Fruit fly (Drosophila melanogaster) whole organism, embryonic: ENCODE data around the gene CG43179.

Source experiments
- Abd-B ChIP-seq: fragments of 200-800 bp; sonication (Bioruptor generic); optimal IDR thresholded peaks from 2 replicates; lab custom pipeline; 2018; ENCODE audit warnings: missing biosample characterization, mild to moderate bottlenecking, missing genetic modification characterization, moderate library complexity
- Ada2b ChIP-seq: fragments of 200-800 bp; sonication (Bioruptor generic); IDR thresholded peaks from 2 replicates; pipeline ENCODE4 v1.3.6; 2022; ENCODE audit warnings: missing biosample characterization, missing genetic modification characterization
- CG10147 ChIP-seq: fragments of 200-800 bp; sonication (Bioruptor generic); optimal IDR thresholded peaks from 2 replicates; lab custom pipeline; 2019; ENCODE audit warnings: missing biosample characterization, mild to moderate bottlenecking, missing genetic modification characterization, moderate library complexity
- CG11504 ChIP-seq: fragments of 200-800 bp; sonication (Bioruptor generic); optimal IDR thresholded peaks from 3 replicates; lab custom pipeline; 2019; ENCODE audit warnings: missing biosample characterization, mild to moderate bottlenecking, missing genetic modification characterization, moderate library complexity
- CG13296 ChIP-seq: fragments of 200-800 bp; sonication (Bioruptor generic); optimal IDR thresholded peaks from 3 replicates; lab custom pipeline; 2018; ENCODE audit warnings: missing biosample characterization, mild to moderate bottlenecking, missing genetic modification characterization
- CG13424 ChIP-seq: fragments of 200-800 bp; sonication (Bioruptor generic); optimal IDR thresholded peaks from 2 replicates; lab custom pipeline; 2019; ENCODE audit warnings: missing biosample characterization, mild to moderate bottlenecking, missing genetic modification characterization, moderate library complexity
- CG14965 ChIP-seq: fragments of 200-800 bp; sonication (Bioruptor generic); optimal IDR thresholded peaks from 2 replicates; lab custom pipeline; 2016; ENCODE audit warnings: missing biosample characterization, missing genetic modification characterization, borderline replicate concordance
- CG17328 ChIP-seq: fragments of 200-800 bp; sonication (Bioruptor generic); IDR thresholded peaks from 2 replicates; pipeline ENCODE4 v1.3.6; 2022; ENCODE audit warnings: missing biosample characterization, missing genetic modification characterization
- CG17359 ChIP-seq: fragments of 200-800 bp; sonication (Bioruptor generic); optimal IDR thresholded peaks from 3 replicates; lab custom pipeline; 2018; ENCODE audit warnings: missing biosample characterization, mild to moderate bottlenecking, missing genetic modification characterization, moderate library complexity
- CG17385 ChIP-seq: fragments of 200-800 bp; sonication (Bioruptor generic); optimal IDR thresholded peaks from 3 replicates; lab custom pipeline; 2018; ENCODE audit warnings: missing biosample characterization, mild to moderate bottlenecking, missing genetic modification characterization
- CG18262 ChIP-seq: fragments of 200-800 bp; optimal IDR thresholded peaks from 3 replicates; lab custom pipeline; 2019; ENCODE audit warnings: missing biosample characterization, mild to moderate bottlenecking, missing genetic modification characterization, moderate library complexity
- CG18619 ChIP-seq: fragments of 200-800 bp; sonication (Bioruptor generic); optimal IDR thresholded peaks from 3 replicates; lab custom pipeline; 2017; ENCODE audit warnings: missing biosample characterization, mild to moderate bottlenecking, missing genetic modification characterization
- CG2712 ChIP-seq: fragments of 200-800 bp; optimal IDR thresholded peaks from 3 replicates; lab custom pipeline; 2019; ENCODE audit warnings: missing biosample characterization, mild to moderate bottlenecking, missing genetic modification characterization, moderate library complexity
- CG30431 ChIP-seq: fragments of 200-800 bp; sonication (Bioruptor generic); optimal IDR thresholded peaks from 2 replicates; lab custom pipeline; 2017; ENCODE audit warnings: missing biosample characterization, missing genetic modification characterization
- CG31441 ChIP-seq: fragments of 200-800 bp; sonication (Bioruptor generic); IDR thresholded peaks from 2 replicates; pipeline ENCODE4 v1.3.6; 2022; ENCODE audit warnings: missing biosample characterization, missing genetic modification characterization
- CG4820 ChIP-seq: fragments of 200-800 bp; sonication (Bioruptor generic); optimal IDR thresholded peaks from 3 replicates; lab custom pipeline; 2016; ENCODE audit warnings: missing biosample characterization, missing genetic modification characterization
- CG8924 ChIP-seq: fragments of 200-800 bp; optimal IDR thresholded peaks from 3 replicates; lab custom pipeline; 2019; ENCODE audit warnings: missing biosample characterization, mild to moderate bottlenecking, missing genetic modification characterization, moderate library complexity
- Drgx ChIP-seq: fragments of 200-800 bp; sonication (Bioruptor generic); IDR thresholded peaks from 2 replicates; pipeline ENCODE4 v1.3.6; 2022; ENCODE audit warnings: missing biosample characterization, missing genetic modification characterization
- Eip74EF ChIP-seq, 2 experiments: fragments of 200-800 bp in 1 of 2; fragments of >200 bp in 1 of 2; sonication (Bioruptor generic) in 1 of 2; optimal IDR thresholded peaks; 2 replicates each; lab custom pipeline; 2017 to 2019; ENCODE audit warnings: missing biosample characterization in 2 of 2, missing genetic modification characterization in 2 of 2, mild to moderate bottlenecking in 1 of 2, moderate library complexity in 1 of 2
- H2.0 ChIP-seq: fragments of 200-800 bp; sonication (Bioruptor generic); IDR thresholded peaks from 2 replicates; pipeline ENCODE4 v1.3.6; 2022; ENCODE audit warnings: missing biosample characterization, missing genetic modification characterization
- HLHmδ ChIP-seq: fragments of 200-800 bp; sonication (Bioruptor generic); optimal IDR thresholded peaks from 2 replicates; lab custom pipeline; 2018; ENCODE audit warnings: missing biosample characterization, mild to moderate bottlenecking, missing genetic modification characterization, moderate library complexity
- Hmr ChIP-seq: fragments of 200-800 bp; sonication (Bioruptor generic); optimal IDR thresholded peaks from 3 replicates; lab custom pipeline; 2017; ENCODE audit warnings: mild to moderate bottlenecking, missing biosample characterization, missing genetic modification reagents, missing genetic modification characterization
- Hr51 ChIP-seq, 2 experiments: fragments of 200-800 bp; sonication (Bioruptor generic); optimal IDR thresholded peaks; 2 replicates in 1 of 2; 3 replicates in 1 of 2; lab custom pipeline; 2016 to 2018; ENCODE audit warnings: missing biosample characterization in 2 of 2, missing genetic modification characterization in 2 of 2, mild to moderate bottlenecking in 1 of 2, moderate library complexity in 1 of 2
- Max ChIP-seq: fragments of 200-800 bp; sonication (Bioruptor generic); optimal IDR thresholded peaks from 2 replicates; lab custom pipeline; 2016; ENCODE audit warnings: missing biosample characterization, mild to moderate bottlenecking, missing genetic modification characterization
- Mrtf ChIP-seq: fragments of 200-800 bp; sonication (Bioruptor generic); IDR thresholded peaks from 3 replicates; pipeline ENCODE4 v1.3.6; 2022; ENCODE audit warnings: missing biosample characterization, missing genetic modification characterization
- PHDP ChIP-seq: fragments of 200-800 bp; sonication (Bioruptor generic); optimal IDR thresholded peaks from 3 replicates; lab custom pipeline; 2018; ENCODE audit warnings: missing biosample characterization, mild to moderate bottlenecking, missing genetic modification characterization, moderate library complexity
- Poxn ChIP-seq: fragments of 200-800 bp; sonication (Bioruptor generic); IDR thresholded peaks from 2 replicates; pipeline ENCODE4 v1.3.6; 2022; ENCODE audit warnings: missing biosample characterization, missing genetic modification characterization
- Rx ChIP-seq: fragments of 200-800 bp; sonication (Bioruptor generic); IDR thresholded peaks from 2 replicates; pipeline ENCODE4 v1.3.6; 2022; ENCODE audit warnings: missing biosample characterization, missing genetic modification characterization
- Six4 ChIP-seq: fragments of 200-800 bp; sonication (Bioruptor generic); optimal IDR thresholded peaks from 2 replicates; lab custom pipeline; 2016; ENCODE audit warnings: missing biosample characterization, missing genetic modification characterization
- Taf1 ChIP-seq: fragments of 200-800 bp; sonication (Bioruptor generic); IDR thresholded peaks from 2 replicates; pipeline ENCODE4 v1.3.6; 2022; ENCODE audit warnings: missing biosample characterization, missing genetic modification characterization
- Xbp1 ChIP-seq: fragments of 200-800 bp; sonication (Bioruptor generic); optimal IDR thresholded peaks from 3 replicates; lab custom pipeline; 2016; ENCODE audit warnings: missing biosample characterization, mild to moderate bottlenecking, missing genetic modification characterization
- ab ChIP-seq: fragments of 200-800 bp; sonication (Bioruptor generic); optimal IDR thresholded peaks from 2 replicates; lab custom pipeline; 2016; ENCODE audit warnings: missing biosample characterization, missing genetic modification characterization
- abd-A ChIP-seq: fragments of 200-800 bp; sonication (Bioruptor generic); optimal IDR thresholded peaks from 3 replicates; lab custom pipeline; 2019; ENCODE audit warnings: missing biosample characterization, mild to moderate bottlenecking, missing genetic modification characterization, moderate library complexity
- ap ChIP-seq: fragments of 200-800 bp; sonication (Bioruptor generic); IDR thresholded peaks from 2 replicates; pipeline ENCODE4 v1.3.6; 2022; ENCODE audit warnings: missing biosample characterization, missing genetic modification characterization
- ara ChIP-seq: fragments of 200-800 bp; sonication (Bioruptor generic); IDR thresholded peaks from 2 replicates; pipeline ENCODE4 v1.3.6; 2022; ENCODE audit warnings: missing biosample characterization, missing genetic modification characterization
- bsh ChIP-seq, 2 experiments: fragments of 200-800 bp; sonication (Bioruptor generic); optimal IDR thresholded peaks; 2 replicates each; lab custom pipeline; 2017 to 2018; ENCODE audit warnings: mild to moderate bottlenecking in 2 of 2, missing biosample characterization in 2 of 2, missing genetic modification characterization in 2 of 2, moderate library complexity in 1 of 2
- dmrt99B ChIP-seq: fragments of 200-800 bp; sonication (Bioruptor generic); optimal IDR thresholded peaks from 2 replicates; lab custom pipeline; 2018; ENCODE audit warnings: missing biosample characterization, mild to moderate bottlenecking, missing genetic modification characterization, moderate library complexity
- dysf ChIP-seq: fragments of 200-800 bp; sonication (Bioruptor generic); IDR thresholded peaks from 3 replicates; pipeline ENCODE4 v1.3.6; 2022; ENCODE audit warnings: missing biosample characterization, missing genetic modification characterization
- gsb-n ChIP-seq: fragments of 200-800 bp; sonication (Bioruptor generic); optimal IDR thresholded peaks from 3 replicates; lab custom pipeline; 2018; ENCODE audit warnings: missing biosample characterization, mild to moderate bottlenecking, missing genetic modification characterization
- hkb ChIP-seq, 2 experiments: fragments of 200-800 bp in 1 of 2; fragments of >200 bp in 1 of 2; sonication (Bioruptor generic) in 1 of 2; IDR thresholded peaks in 1 of 2; optimal IDR thresholded peaks in 1 of 2; 2 replicates each; pipeline versions ENCODE4 v1.3.6 to Lab custom; 2017 to 2022; ENCODE audit warnings: missing biosample characterization in 1 of 2, missing genetic modification characterization in 1 of 2
- phol ChIP-seq: fragments of 200-800 bp; sonication (Bioruptor generic); optimal IDR thresholded peaks from 3 replicates; lab custom pipeline; 2018; ENCODE audit warnings: missing biosample characterization, mild to moderate bottlenecking, missing genetic modification characterization, moderate library complexity
- prd ChIP-seq, 3 experiments: fragments of >200 bp in 2 of 3; fragments of 200-800 bp in 1 of 3; sonication (Bioruptor generic) in 1 of 3; optimal IDR thresholded peaks in 2 of 3; IDR thresholded peaks in 1 of 3; 2 replicates in 2 of 3; 3 replicates in 1 of 3; pipeline versions ENCODE4 v1.3.6 to Lab custom; 2017 to 2022; ENCODE audit warnings: missing biosample characterization in 1 of 3, missing genetic modification characterization in 1 of 3
- sens ChIP-seq: fragments of 200-800 bp; sonication (Bioruptor generic); peaks from one replicate; lab custom pipeline; 2016; ENCODE audit warnings: missing biosample characterization, missing genetic modification characterization
- sob ChIP-seq: fragments of 200-800 bp; sonication (Bioruptor generic); IDR thresholded peaks from 2 replicates; pipeline ENCODE4 v1.3.6; 2022; ENCODE audit warnings: missing biosample characterization, missing genetic modification characterization
- sqz ChIP-seq: fragments of 200-800 bp; sonication (Bioruptor generic); optimal IDR thresholded peaks from 3 replicates; lab custom pipeline; 2018; ENCODE audit warnings: missing biosample characterization, mild to moderate bottlenecking, missing genetic modification characterization
- tin ChIP-seq: fragments of 200-800 bp; sonication (Bioruptor generic); optimal IDR thresholded peaks from 3 replicates; lab custom pipeline; 2016; ENCODE audit warnings: missing biosample characterization, missing genetic modification characterization
- vnd ChIP-seq: fragments of 200-800 bp; sonication (Bioruptor generic); IDR thresholded peaks from 3 replicates; pipeline ENCODE4 v1.3.6; 2022; ENCODE audit warnings: missing biosample characterization, missing genetic modification characterization; ENCODE audit not compliant: partially characterized antibody

CG43179 gene

dm6 chr3R:14289958-14290835 lies 34.3 kb downstream of the CG43179 start (continued):
- peak; percentile 11 for TF ChIP-seq CG17359 (tag; lab: Kevin White, UChicago)
- peak; percentile 35 for TF ChIP-seq phol (tag; lab: Kevin White, UChicago)
- TF ChIP-seq dmrt99B, result peak; percentile 53
- no peak for TF ChIP-seq abd-A (tag; lab: Kevin White, UChicago)
- no peak for TF ChIP-seq CG31441 (GFP tag; lab: Robert Waterston, UW)
- TF ChIP-seq Xbp1 (GFP tag; lab: Kevin White, UChicago), result peak; percentile 24
- TF ChIP-seq Mrtf, result no peak
- TF ChIP-seq Eip74EF (GFP tag; optimal IDR thresholded peaks at IDR 0.05; lab: Kevin White, UChicago), result peak in 1 of 2 experiments; percentile 57
- TF ChIP-seq Max (GFP tag; lab: Kevin White, UChicago), result no peak
- TF ChIP-seq ab (GFP tag; lab: Kevin White, UChicago), result no peak
- TF ChIP-seq sqz (GFP tag; lab: Kevin White, UChicago), result peak; percentile 48
- TF ChIP-seq H2.0 (GFP tag; lab: Robert Waterston, UW), result no peak
- peak; percentile 14; the same call in 1 of the 2 replicates for TF ChIP-seq Ada2b (GFP tag; lab: Robert Waterston, UW)
- peak; percentile 18 for TF ChIP-seq CG4820
- TF ChIP-seq PHDP (tag; lab: Kevin White, UChicago), result peak; percentile 7
- TF ChIP-seq Hmr (GFP tag; lab: Kevin White, UChicago), result peak; percentile 37
- TF ChIP-seq tin (GFP tag; lab: Kevin White, UChicago), result peak; percentile 8
- peak in 1 of 2 experiments; percentile 6 for TF ChIP-seq bsh (GFP tag; optimal IDR thresholded peaks at IDR 0.05; lab: Kevin White, UChicago)
- no peak for TF ChIP-seq CG2712 (tag; lab: Kevin White, UChicago)
- TF ChIP-seq HLHmδ (GFP tag; lab: Kevin White, UChicago), result no peak
- no peak for TF ChIP-seq CG30431 (GFP tag; lab: Kevin White, UChicago)
- TF ChIP-seq ara (GFP tag; lab: Robert Waterston, UW), result no peak
- TF ChIP-seq Six4 (GFP tag; lab: Kevin White, UChicago), result no peak
- TF ChIP-seq Rx, result no peak
- no peak for TF ChIP-seq CG8924 (tag; lab: Kevin White, UChicago)
- no peak for TF ChIP-seq gsb-n (tag; lab: Kevin White, UChicago)
- TF ChIP-seq ap, result no peak
- TF ChIP-seq Drgx (GFP tag; lab: Robert Waterston, UW), result peak; percentile 25; the same call in 1 of the 2 replicates
- peak; percentile 61 for TF ChIP-seq CG11504
- peak; percentile 11 for TF ChIP-seq CG18619
- peak; percentile 17 for TF ChIP-seq CG10147
- TF ChIP-seq Abd-B (GFP tag; lab: Kevin White, UChicago), result no peak
- no peak for TF ChIP-seq sob (GFP tag; lab: Robert Waterston, UW)
- TF ChIP-seq dysf (GFP tag; lab: Robert Waterston, UW), result 0 out of 3 replicates have a peak, but pooled peaks have one; percentile 30
- 0 out of 2 replicates have a peak, but pooled peaks have one; percentile 7 for TF ChIP-seq CG17328 (GFP tag; lab: Robert Waterston, UW)
- TF ChIP-seq Poxn (GFP tag; lab: Robert Waterston, UW), result no peak

DNA sequence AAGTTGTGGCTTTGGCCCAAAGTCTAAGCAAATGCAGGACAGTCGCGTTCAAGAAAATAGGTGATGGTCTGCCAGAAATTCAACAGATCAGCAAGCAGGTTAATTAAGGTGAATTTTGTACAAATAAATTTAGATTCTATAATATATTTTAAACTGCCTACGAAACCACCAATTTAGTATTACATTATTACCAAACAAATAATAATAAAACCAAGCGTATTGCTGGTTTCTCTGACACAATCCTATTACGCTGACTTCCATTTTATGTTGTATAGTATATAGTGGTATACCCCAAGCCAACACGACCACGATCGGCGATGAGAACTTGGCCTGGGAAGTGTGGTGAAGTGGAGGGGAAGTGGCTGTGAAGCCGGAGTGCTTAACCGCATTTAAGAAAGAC lies 35.5 kb downstream of the CG43179 start:
- TF ChIP-seq hkb (optimal IDR thresholded peaks at IDR 0.05; lab: Kevin White, UChicago), result no peak
- 0 out of 2 replicates have a peak, but pooled peaks have one; percentile 39 for TF ChIP-seq hkb (GFP tag; IDR thresholded peaks at IDR 0.05; lab: Robert Waterston, UW)
- no peak for TF ChIP-seq CG14965
- TF ChIP-seq CG13424 (tag; lab: Kevin White, UChicago), result peak; percentile 17
- peak; percentile 52 for TF ChIP-seq sens (GFP tag; lab: Kevin White, UChicago)
- TF ChIP-seq CG13296 (GFP tag; lab: Kevin White, UChicago), result peak; percentile 8
- peak; percentile 3 for TF ChIP-seq CG17385 (GFP tag; lab: Kevin White, UChicago)
- TF ChIP-seq CG18262 (tag; lab: Kevin White, UChicago), result peak; percentile 1
- TF ChIP-seq prd (optimal IDR thresholded peaks at IDR 0.05; lab: Kevin White, UChicago), result no peak
- peak; percentile 28; the same call in 1 of the 3 replicates for TF ChIP-seq prd (GFP tag; IDR thresholded peaks at IDR 0.05; lab: Robert Waterston, UW)
- TF ChIP-seq Hr51 (GFP tag; optimal IDR thresholded peaks at IDR 0.05; lab: Kevin White, UChicago), result peak in 1 of 2 experiments; percentile 47
- peak; percentile 27 for TF ChIP-seq CG17359 (tag; lab: Kevin White, UChicago)
- no peak for TF ChIP-seq vnd (GFP tag; lab: Robert Waterston, UW)
- no peak for TF ChIP-seq Taf1 (GFP tag; lab: Robert Waterston, UW)
